Worm (Caenorhabditis elegans) whole organism, L4/young adult: ENCODE data around the gene abcf-1.

Experiments used
- W03F9.2 ChIP-seq: fragments of 150-350 bp; optimal IDR thresholded peaks from 2 replicates; lab custom pipeline; 2014; ENCODE audit warnings: missing biosample characterization, missing genetic modification characterization
- dao-5 ChIP-seq: sonication (generic microtip); optimal IDR thresholded peaks from 2 replicates; lab custom pipeline; 2016; ENCODE audit warnings: missing genotype, missing genetic modification characterization, moderate library complexity, missing compliant biosample characterization
- him-1 ChIP-seq: sonication (generic microtip); optimal IDR thresholded peaks from 2 replicates; lab custom pipeline; 2016; ENCODE audit warnings: missing genotype, missing genetic modification reagents, missing genetic modification characterization, missing compliant biosample characterization

DNA sequence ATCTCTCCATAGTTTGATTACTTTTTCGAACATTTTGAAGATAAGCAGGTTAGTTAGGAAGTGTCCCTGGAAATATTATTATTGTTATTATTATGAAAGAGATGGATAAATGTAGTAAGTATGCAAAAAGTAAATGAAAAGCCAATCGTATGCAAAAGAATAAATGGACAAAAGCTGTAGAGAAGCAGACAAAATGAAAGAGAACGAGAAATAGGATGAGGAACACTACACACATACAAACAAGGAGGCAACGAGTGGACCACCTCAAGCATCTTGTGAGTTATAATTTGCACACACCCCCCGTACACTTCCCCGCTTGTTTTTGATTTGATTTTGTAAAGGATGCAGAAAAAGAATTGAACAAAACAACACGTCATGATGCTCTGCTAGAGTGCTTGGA, 48.0 kb upstream of the abcf-1 start, which contains the start of gene ZC443.2:
- TF ChIP-seq dao-5 (no peak), him-1 (tag; lab: Kevin White, UChicago) (no peak), W03F9.2 (tag; lab: Kevin White, UChicago) (no peak)
